Worm (Caenorhabditis elegans) whole organism, L1 larva: ENCODE results near the gene plc-1.

Source experiments
- C04F5.9 ChIP-seq: sonication (generic microtip); optimal IDR thresholded peaks from 2 replicates; lab custom pipeline; 2016; ENCODE audit warnings: missing genetic modification characterization, missing compliant biosample characterization
- C16A3.4 ChIP-seq: fragments of 150-350 bp; optimal IDR thresholded peaks from 2 replicates; lab custom pipeline; 2014; ENCODE audit warnings: missing biosample characterization, missing genetic modification characterization
- C34B4.2 ChIP-seq: sonication (generic microtip); optimal IDR thresholded peaks from 2 replicates; lab custom pipeline; 2017; ENCODE audit warnings: mild to moderate bottlenecking, missing genetic modification characterization, missing compliant biosample characterization
- F16B12.6 ChIP-seq: fragments of 150-350 bp; optimal IDR thresholded peaks from 2 replicates; lab custom pipeline; 2014; ENCODE audit warnings: missing biosample characterization, missing genetic modification characterization
- alr-1 ChIP-seq: fragments of 200-800 bp; sonication (Bioruptor generic); optimal IDR thresholded peaks from 2 replicates; lab custom pipeline; 2018; ENCODE audit warnings: borderline replicate concordance, mild to moderate bottlenecking, missing genetic modification characterization, missing compliant biosample characterization
- aly-2 ChIP-seq: fragments of 150-350 bp; optimal IDR thresholded peaks from 2 replicates; lab custom pipeline; 2014; ENCODE audit warnings: missing biosample characterization, missing genetic modification characterization
- ama-1 ChIP-seq: fragments of 150-350 bp; optimal IDR thresholded peaks from 2 replicates; lab custom pipeline; 2014
- blmp-1 ChIP-seq: fragments of 150-350 bp; optimal IDR thresholded peaks from 2 replicates; lab custom pipeline; 2014; ENCODE audit warnings: missing biosample characterization, missing genetic modification characterization
- ceh-8 ChIP-seq: fragments of 200-800 bp; sonication (Bioruptor generic); optimal IDR thresholded peaks from 2 replicates; lab custom pipeline; 2018; ENCODE audit warnings: mild to moderate bottlenecking, missing genetic modification characterization, moderate library complexity, missing compliant biosample characterization
- ceh-82 ChIP-seq, 3 experiments: fragments of 150-350 bp in 1 of 3; sonication (generic microtip) in 2 of 3; optimal IDR thresholded peaks; 2 replicates each; lab custom pipeline; 2014 to 2017; ENCODE audit warnings: missing biosample characterization in 3 of 3, missing genetic modification characterization in 3 of 3
- dpl-1 ChIP-seq, 3 experiments: fragments of 150-350 bp in 2 of 3; sonication (generic microtip) in 1 of 3; optimal IDR thresholded peaks; 2 replicates each; lab custom pipeline; 2014 to 2017; ENCODE audit warnings: missing biosample characterization in 3 of 3, missing genetic modification characterization in 3 of 3, missing genetic modification reagents in 3 of 3
- egl-27 ChIP-seq, 2 experiments: fragments of 150-350 bp in 1 of 2; sonication (generic microtip); optimal IDR thresholded peaks; 3 replicates each; lab custom pipeline; 2017 to 2018; ENCODE audit warnings: missing biosample characterization in 2 of 2, missing genetic modification characterization in 2 of 2, missing genetic modification reagents in 2 of 2
- elt-2 ChIP-seq: sonication (generic microtip); optimal IDR thresholded peaks from 2 replicates; lab custom pipeline; 2016; ENCODE audit warnings: missing genetic modification characterization, mild to moderate bottlenecking, inconsistent platforms, missing compliant biosample characterization, missing genetic modification reagents
- elt-3 ChIP-seq, 6 experiments: fragments of 150-350 bp in 1 of 6; sonication (generic microtip); optimal IDR thresholded peaks; 2 replicates each; lab custom pipeline; 2017 to 2018; ENCODE audit warnings: missing biosample characterization in 6 of 6, missing genetic modification characterization in 6 of 6, inconsistent platforms in 1 of 6
- ets-5 ChIP-seq: fragments of 200-800 bp; sonication (Bioruptor generic); IDR thresholded peaks from 2 replicates; pipeline ENCODE4 v1.3.6; 2022; ENCODE audit warnings: missing genetic modification characterization, missing compliant biosample characterization
- fkh-10 ChIP-seq: sonication (generic microtip); optimal IDR thresholded peaks from 2 replicates; lab custom pipeline; 2017; ENCODE audit warnings: missing biosample characterization, missing genetic modification reagents, missing genetic modification characterization
- fkh-8 ChIP-seq: sonication (generic microtip); optimal IDR thresholded peaks from 2 replicates; lab custom pipeline; 2016; ENCODE audit warnings: mild to moderate bottlenecking, missing genetic modification characterization, missing compliant biosample characterization
- fos-1 ChIP-seq: fragments of 150-350 bp; optimal IDR thresholded peaks from 2 replicates; lab custom pipeline; 2014; ENCODE audit warnings: missing biosample characterization, missing genetic modification characterization
- hpl-2 ChIP-seq: fragments of 150-350 bp; optimal IDR thresholded peaks from 2 replicates; lab custom pipeline; 2014; ENCODE audit warnings: missing biosample characterization, missing genetic modification reagents, missing genetic modification characterization
- irx-1 ChIP-seq: sonication (generic microtip); optimal IDR thresholded peaks from 2 replicates; lab custom pipeline; 2016; ENCODE audit warnings: missing genetic modification characterization, missing compliant biosample characterization
- isw-1 ChIP-seq: fragments of 200-800 bp; sonication (Bioruptor generic); IDR thresholded peaks from 2 replicates; pipeline ENCODE4 v1.3.6; 2022; ENCODE audit warnings: missing genetic modification characterization, missing compliant biosample characterization
- jun-1 ChIP-seq: fragments of 150-350 bp; optimal IDR thresholded peaks from 2 replicates; lab custom pipeline; 2014; ENCODE audit warnings: missing biosample characterization, missing genetic modification reagents, missing genetic modification characterization
- lin-13 ChIP-seq: fragments of 150-350 bp; optimal IDR thresholded peaks from 2 replicates; lab custom pipeline; 2014; ENCODE audit warnings: missing biosample characterization, missing genetic modification reagents, missing genetic modification characterization
- lin-14 ChIP-seq: fragments of 200-800 bp; sonication (Bioruptor generic); optimal IDR thresholded peaks from 2 replicates; lab custom pipeline; 2018; ENCODE audit warnings: mild to moderate bottlenecking, missing genetic modification characterization, moderate library complexity, missing compliant biosample characterization
- lin-15B ChIP-seq: fragments of 150-350 bp; sonication (generic microtip); optimal IDR thresholded peaks from 3 replicates; lab custom pipeline; 2014; ENCODE audit warnings: missing biosample characterization, missing genetic modification characterization
- lin-35 ChIP-seq, 2 experiments: fragments of 150-350 bp; optimal IDR thresholded peaks; 2 replicates each; lab custom pipeline; 2014; ENCODE audit warnings: missing biosample characterization in 2 of 2, missing genetic modification characterization in 2 of 2, missing genetic modification reagents in 2 of 2
- lin-39 ChIP-seq: fragments of 150-350 bp; optimal IDR thresholded peaks from 2 replicates; lab custom pipeline; 2014; ENCODE audit warnings: missing biosample characterization, missing genetic modification reagents, missing genetic modification characterization
- lir-3 ChIP-seq: sonication (generic microtip); optimal IDR thresholded peaks from 2 replicates; lab custom pipeline; 2016; ENCODE audit warnings: mild to moderate bottlenecking, missing genetic modification characterization, moderate library complexity, missing compliant biosample characterization; ENCODE audit not compliant: poor library complexity
- lsy-2 ChIP-seq, 2 experiments: fragments of 150-350 bp; optimal IDR thresholded peaks; 2 replicates each; lab custom pipeline; 2014; ENCODE audit warnings: missing biosample characterization in 2 of 2, missing genetic modification characterization in 2 of 2
- mef-2 ChIP-seq: fragments of 150-350 bp; optimal IDR thresholded peaks from 2 replicates; lab custom pipeline; 2014; ENCODE audit warnings: missing biosample characterization, missing genetic modification characterization
- mep-1 ChIP-seq: fragments of 150-350 bp; optimal IDR thresholded peaks from 2 replicates; lab custom pipeline; 2014; ENCODE audit warnings: missing biosample characterization, missing genetic modification characterization
- nhr-11 ChIP-seq: fragments of 150-350 bp; optimal IDR thresholded peaks from 2 replicates; lab custom pipeline; 2014; ENCODE audit warnings: missing biosample characterization, missing genetic modification characterization
- nhr-12 ChIP-seq: sonication (generic microtip); optimal IDR thresholded peaks from 2 replicates; lab custom pipeline; 2017; ENCODE audit warnings: missing biosample characterization, missing genetic modification characterization
- nhr-19 ChIP-seq: fragments of 200-800 bp; sonication (Bioruptor generic); conservative IDR thresholded peaks from 2 replicates; pipeline ENCODE4 v1.3.6; 2022; ENCODE audit warnings: missing genetic modification characterization, missing compliant biosample characterization
- nhr-20 ChIP-seq: sonication (generic microtip); optimal IDR thresholded peaks from 2 replicates; lab custom pipeline; 2016; ENCODE audit warnings: mild to moderate bottlenecking, missing genetic modification characterization, missing compliant biosample characterization
- nhr-71 ChIP-seq: sonication (generic microtip); optimal IDR thresholded peaks from 2 replicates; lab custom pipeline; 2016; ENCODE audit warnings: mild to moderate bottlenecking, missing genetic modification characterization, moderate library complexity, missing compliant biosample characterization
- nhr-76 ChIP-seq: sonication (generic microtip); optimal IDR thresholded peaks from 2 replicates; lab custom pipeline; 2017; ENCODE audit warnings: missing biosample characterization, missing genetic modification characterization
- nhr-84 ChIP-seq: sonication (generic microtip); optimal IDR thresholded peaks from 2 replicates; lab custom pipeline; 2017; ENCODE audit warnings: missing biosample characterization, missing genetic modification characterization
- nhr-90 ChIP-seq: sonication (generic microtip); optimal IDR thresholded peaks from 2 replicates; lab custom pipeline; 2016; ENCODE audit warnings: mild to moderate bottlenecking, missing genetic modification characterization, missing compliant biosample characterization; ENCODE audit not compliant: poor library complexity
- pag-3 ChIP-seq: sonication (generic microtip); optimal IDR thresholded peaks from 2 replicates; lab custom pipeline; 2017; ENCODE audit warnings: missing genetic modification characterization, mild to moderate bottlenecking, missing compliant biosample characterization, antibody characterized with exemption, borderline replicate concordance; ENCODE audit not compliant: insufficient read depth
- pax-3 ChIP-seq: fragments of 200-800 bp; sonication (Bioruptor generic); optimal IDR thresholded peaks from 2 replicates; lab custom pipeline; 2018; ENCODE audit warnings: mild to moderate bottlenecking, missing genetic modification characterization, moderate library complexity, missing compliant biosample characterization
- rnt-1 ChIP-seq: sonication (generic microtip); optimal IDR thresholded peaks from 2 replicates; lab custom pipeline; 2016; ENCODE audit warnings: mild to moderate bottlenecking, missing genetic modification characterization, moderate library complexity, missing compliant biosample characterization
- skn-1 ChIP-seq: fragments of 150-350 bp; optimal IDR thresholded peaks from 2 replicates; lab custom pipeline; 2014; ENCODE audit warnings: missing biosample characterization, missing genetic modification characterization
- snpc-4 ChIP-seq: fragments of 150-350 bp; optimal IDR thresholded peaks from 2 replicates; lab custom pipeline; 2014; ENCODE audit warnings: missing biosample characterization, missing genetic modification characterization
- snu-23 ChIP-seq: sonication (generic microtip); optimal IDR thresholded peaks from 2 replicates; lab custom pipeline; 2016; ENCODE audit warnings: missing genetic modification characterization, missing compliant biosample characterization
- sptf-1 ChIP-seq: fragments of 150-350 bp; optimal IDR thresholded peaks from 2 replicates; lab custom pipeline; 2014; ENCODE audit warnings: missing biosample characterization, missing genetic modification characterization
- tlp-1 ChIP-seq: fragments of 150-350 bp; optimal IDR thresholded peaks from 2 replicates; lab custom pipeline; 2014; ENCODE audit warnings: missing biosample characterization, missing genetic modification characterization
- unc-130 ChIP-seq: fragments of 150-350 bp; optimal IDR thresholded peaks from 2 replicates; lab custom pipeline; 2017; ENCODE audit warnings: missing biosample characterization, missing genetic modification characterization, inconsistent platforms
- unc-86 ChIP-seq: sonication (generic microtip); optimal IDR thresholded peaks from 2 replicates; lab custom pipeline; 2016; ENCODE audit warnings: missing genetic modification characterization, missing compliant biosample characterization
- xbp-1 ChIP-seq: sonication (generic microtip); optimal IDR thresholded peaks from 2 replicates; lab custom pipeline; 2016; ENCODE audit warnings: missing genetic modification characterization, missing compliant biosample characterization
- zip-4 ChIP-seq: fragments of 200-800 bp; sonication (Bioruptor generic); optimal IDR thresholded peaks from 2 replicates; lab custom pipeline; 2018; ENCODE audit warnings: mild to moderate bottlenecking, missing genetic modification characterization, moderate library complexity, missing compliant biosample characterization
- ztf-11 ChIP-seq, 2 experiments: sonication (generic microtip); optimal IDR thresholded peaks; 2 replicates each; lab custom pipeline; 2016 to 2017; ENCODE audit warnings: missing genetic modification characterization in 2 of 2, missing biosample characterization in 1 of 2, missing compliant biosample characterization in 1 of 2

The plc-1 gene

ce11 chrX:10766123-10766622 lies 72.3 kb downstream of the plc-1 start (continued):
- no peak for TF ChIP-seq lin-15B (tag; lab: Kevin White, UChicago)
- TF ChIP-seq lsy-2 (tag; optimal IDR thresholded peaks at IDR 0.05; lab: Kevin White, UChicago) = peak; percentile 89 to 93
- no peak for TF ChIP-seq C34B4.2
- no peak for TF ChIP-seq nhr-84 (tag; lab: Kevin White, UChicago)
- TF ChIP-seq irx-1 (tag; lab: Kevin White, UChicago) = peak; percentile 96
- peak; percentile 100 for TF ChIP-seq nhr-71 (tag; lab: Kevin White, UChicago)
- TF ChIP-seq ceh-82 (tag; optimal IDR thresholded peaks at IDR 0.05; lab: Kevin White, UChicago) = peak; percentile 29 to 86 (median 79)
- TF ChIP-seq snu-23 (GFP tag; lab: Kevin White, UChicago) = peak; percentile 99
- TF ChIP-seq aly-2 = peak; percentile 26
- peak in 5 of 6 experiments; percentile 1 to 90 (median 79) for TF ChIP-seq elt-3 (tag; optimal IDR thresholded peaks at IDR 0.05; lab: Kevin White, UChicago)
- TF ChIP-seq alr-1 (tag; lab: Kevin White, UChicago) = no peak
- TF ChIP-seq isw-1 (GFP tag; lab: Robert Waterston, UW) = peak; percentile 84
- peak; percentile 65 for TF ChIP-seq C04F5.9 (tag; lab: Kevin White, UChicago)
- peak; percentile 76 for TF ChIP-seq snpc-4 (tag; lab: Kevin White, UChicago)
- TF ChIP-seq zip-4 (GFP tag; lab: Kevin White, UChicago) = peak; percentile 63
- peak; percentile 95 for TF ChIP-seq jun-1 (tag; lab: Kevin White, UChicago)
- peak; percentile 90 for TF ChIP-seq rnt-1 (tag; lab: Kevin White, UChicago)
- peak; percentile 87 for TF ChIP-seq unc-130 (tag; lab: Kevin White, UChicago)
- TF ChIP-seq tlp-1 (tag; lab: Kevin White, UChicago) = no peak
- peak; percentile 96 for TF ChIP-seq blmp-1
- TF ChIP-seq sptf-1 (tag; lab: Kevin White, UChicago) = no peak
- peak; percentile 95 for TF ChIP-seq nhr-90 (tag; lab: Kevin White, UChicago)
- peak; percentile 38 to 59 (median 56) for TF ChIP-seq dpl-1 (GFP tag; optimal IDR thresholded peaks at IDR 0.05; lab: Kevin White, UChicago)
- TF ChIP-seq lin-13 (GFP tag; lab: Kevin White, UChicago) = peak; percentile 93
- TF ChIP-seq lin-14 = peak; percentile 100
- peak; percentile 87 for TF ChIP-seq lir-3
- TF ChIP-seq pax-3 (tag; lab: Kevin White, UChicago) = peak; percentile 80
- TF ChIP-seq F16B12.6 (tag; lab: Kevin White, UChicago) = no peak
- peak; percentile 68 to 85 for TF ChIP-seq lin-35 (GFP tag; optimal IDR thresholded peaks at IDR 0.05; lab: Kevin White, UChicago)
- TF ChIP-seq ceh-8 (GFP tag; lab: Kevin White, UChicago) = peak; percentile 87
- TF ChIP-seq mep-1 (tag; lab: Kevin White, UChicago) = peak; percentile 87
- TF ChIP-seq xbp-1 (tag; lab: Kevin White, UChicago) = peak; percentile 95
- no peak for TF ChIP-seq pag-3 (tag; lab: Kevin White, UChicago)
- peak; percentile 35 for TF ChIP-seq ama-1 (lab: Kevin White, UChicago)
- TF ChIP-seq fkh-8 (tag; lab: Kevin White, UChicago) = peak; percentile 95
- TF ChIP-seq nhr-11 (tag; lab: Kevin White, UChicago) = peak; percentile 93
- TF ChIP-seq unc-86 (tag; lab: Kevin White, UChicago) = peak; percentile 97
- TF ChIP-seq egl-27 (tag; optimal IDR thresholded peaks at IDR 0.05; lab: Kevin White, UChicago) = peak; percentile 98
- no peak for TF ChIP-seq ets-5 (GFP tag; lab: Robert Waterston, UW)
- TF ChIP-seq nhr-76 (tag; lab: Kevin White, UChicago) = no peak
- TF ChIP-seq mef-2 (tag; lab: Kevin White, UChicago) = peak; percentile 91
- no peak for TF ChIP-seq nhr-12 (tag; lab: Kevin White, UChicago)
- peak; percentile 98 for TF ChIP-seq fkh-10 (GFP tag; lab: Kevin White, UChicago)
- peak; percentile 95 for TF ChIP-seq fos-1 (tag; lab: Kevin White, UChicago)
- peak; percentile 73 for TF ChIP-seq skn-1 (tag; lab: Kevin White, UChicago)
- peak; percentile 64 for TF ChIP-seq hpl-2 (GFP tag; lab: Kevin White, UChicago)
- TF ChIP-seq lin-39 (tag; lab: Kevin White, UChicago) = peak; percentile 62
- TF ChIP-seq nhr-20 (tag; lab: Kevin White, UChicago) = peak; percentile 100
- TF ChIP-seq nhr-19 (GFP tag; lab: Robert Waterston, UW) = peak; percentile 94
- peak; percentile 95 for TF ChIP-seq elt-2 (tag; lab: Kevin White, UChicago)
- TF ChIP-seq C16A3.4 (tag; lab: Kevin White, UChicago) = peak; percentile 86
- peak in 1 of 2 experiments; percentile 84 for TF ChIP-seq ztf-11 (tag; optimal IDR thresholded peaks at IDR 0.05; lab: Kevin White, UChicago)
